Fruit fly (Drosophila melanogaster): Measurements from ENCODE around the gene up.
A peak's percentile ranks its signal among the peaks of the same experiment; 100 is the strongest.

up gene

DNA sequence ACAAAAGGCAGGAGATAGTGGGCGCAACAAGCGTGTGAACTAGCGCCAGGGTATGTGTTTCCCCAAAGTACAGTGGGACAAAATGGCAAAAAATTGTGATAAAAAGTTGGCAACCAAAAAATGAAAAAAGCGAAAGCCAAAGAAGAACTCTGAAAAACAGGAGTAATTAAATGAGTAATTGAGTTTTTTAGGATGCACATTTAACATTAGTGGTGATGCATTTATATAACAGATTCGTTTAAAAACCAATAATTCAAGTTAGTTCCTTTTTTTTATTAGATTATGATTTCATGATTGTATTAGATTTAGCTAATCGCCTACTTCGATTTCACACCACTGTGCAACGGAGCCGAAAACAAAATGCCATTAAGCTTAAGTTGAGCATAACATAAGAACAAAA lies 30.0 kb downstream of the up start (continued):
- TF ChIP-seq hkb (optimal IDR thresholded peaks at IDR 0.05), result no peak
- peak; percentile 41; the same call in 1 of the 2 replicates for TF ChIP-seq hkb (GFP tag; IDR thresholded peaks at IDR 0.05)
- no peak for TF ChIP-seq CG4404 (GFP tag; IDR thresholded peaks at IDR 0.05)
- no peak for TF ChIP-seq emc (GFP tag; optimal IDR thresholded peaks at IDR 0.05)
- TF ChIP-seq Dref (GFP tag; IDR thresholded peaks at IDR 0.05), result no peak
- TF ChIP-seq inv (GFP tag; IDR thresholded peaks at IDR 0.05; ENCODE audit: partially characterized antibody), result no peak
- TF ChIP-seq dati (GFP tag; IDR thresholded peaks at IDR 0.05), result no peak
- peak; percentile 43 for TF ChIP-seq CG10147 (GFP tag; optimal IDR thresholded peaks at IDR 0.05)
- no peak for TF ChIP-seq HLHmδ (GFP tag; optimal IDR thresholded peaks at IDR 0.05)
- TF ChIP-seq Drgx (GFP tag; IDR thresholded peaks at IDR 0.05), result 0 out of 2 replicates have a peak, but pooled peaks have one; percentile 39
- peak; percentile 42 for TF ChIP-seq Bteb2 (GFP tag; optimal IDR thresholded peaks at IDR 0.05)
- no peak for TF ChIP-seq Tbp (GFP tag; optimal IDR thresholded peaks at IDR 0.05)
- TF ChIP-seq tup (GFP tag; optimal IDR thresholded peaks at IDR 0.05), result no peak
- no peak for TF ChIP-seq CG10543 (GFP tag; optimal IDR thresholded peaks at IDR 0.05)
- TF ChIP-seq CG11696 (GFP tag; IDR thresholded peaks at IDR 0.05), result 0 out of 2 replicates have a peak, but pooled peaks have one; percentile 12
- TF ChIP-seq CG10267 (tag; optimal IDR thresholded peaks at IDR 0.05), result peak; percentile 47
- TF ChIP-seq slou (GFP tag; optimal IDR thresholded peaks at IDR 0.05), result no peak
- peak; percentile 17 for TF ChIP-seq Side (GFP tag; optimal IDR thresholded peaks at IDR 0.05)
- TF ChIP-seq CG17829 (tag; optimal IDR thresholded peaks at IDR 0.05), result peak; percentile 52
- TF ChIP-seq Atf3 (GFP tag; optimal IDR thresholded peaks at IDR 0.05), result peak; percentile 14
- no peak for TF ChIP-seq sqz (GFP tag; optimal IDR thresholded peaks at IDR 0.05)
- TF ChIP-seq CG3281 (GFP tag; optimal IDR thresholded peaks at IDR 0.05), result peak; percentile 58
- TF ChIP-seq CG9932 (GFP tag; IDR thresholded peaks at IDR 0.05), result peak; percentile 28; the same call in 1 of the 2 replicates
- TF ChIP-seq aop (GFP tag; IDR thresholded peaks at IDR 0.05), result no peak
- no peak for TF ChIP-seq dm (GFP tag; optimal IDR thresholded peaks at IDR 0.05)
- TF ChIP-seq pita (GFP tag; optimal IDR thresholded peaks at IDR 0.05), result no peak
- TF ChIP-seq oc (tag; optimal IDR thresholded peaks at IDR 0.05), result no peak
- peak; percentile 3 for TF ChIP-seq CG12299 (tag; optimal IDR thresholded peaks at IDR 0.05)
- TF ChIP-seq CG43689 (GFP tag; IDR thresholded peaks at IDR 0.05), result no peak
- TF ChIP-seq Hsf (GFP tag; optimal IDR thresholded peaks at IDR 0.05), result peak; percentile 59
- peak; percentile 57 for TF ChIP-seq CG8944 (GFP tag; optimal IDR thresholded peaks at IDR 0.05)
- TF ChIP-seq HLH4C (GFP tag; IDR thresholded peaks at IDR 0.05; ENCODE audit: partially characterized antibody), result no peak
- no peak for TF ChIP-seq Doc2 (GFP tag; IDR thresholded peaks at IDR 0.05)
- TF ChIP-seq CG17385 (GFP tag; optimal IDR thresholded peaks at IDR 0.05), result peak; percentile 51
- TF ChIP-seq CG9727 (GFP tag; optimal IDR thresholded peaks at IDR 0.05), result peak; percentile 45
- TF ChIP-seq CTCF (GFP tag; optimal IDR thresholded peaks at IDR 0.05), result no peak
- peak; percentile 37 for TF ChIP-seq gsb-n (tag; optimal IDR thresholded peaks at IDR 0.05)
- no peak for TF ChIP-seq hth (optimal IDR thresholded peaks at IDR 0.05)
- TF ChIP-seq zfh2 (GFP tag; optimal IDR thresholded peaks at IDR 0.05), result peak; percentile 14
- TF ChIP-seq Sox102F (GFP tag; optimal IDR thresholded peaks at IDR 0.05), result peak; percentile 74
- TF ChIP-seq Mrtf (GFP tag; IDR thresholded peaks at IDR 0.05), result no peak
- TF ChIP-seq lola (GFP tag; optimal IDR thresholded peaks at IDR 0.05), result peak in 1 of 3 experiments; percentile 70
- TF ChIP-seq CG7372 (GFP tag; IDR thresholded peaks at IDR 0.05), result no peak
- peak; percentile 43 for TF ChIP-seq Abd-B (GFP tag; optimal IDR thresholded peaks at IDR 0.05)
- TF ChIP-seq bbx (GFP tag; IDR thresholded peaks at IDR 0.05; ENCODE audit: partially characterized antibody), result no peak
- TF ChIP-seq lov (optimal IDR thresholded peaks at IDR 0.05), result no peak
- TF ChIP-seq lov (GFP tag; IDR thresholded peaks at IDR 0.05), result no peak
- peak in 1 of 2 experiments; percentile 17 for TF ChIP-seq Dfd (GFP tag; optimal IDR thresholded peaks at IDR 0.05)
- no peak for TF ChIP-seq Ets97D (GFP tag; optimal IDR thresholded peaks at IDR 0.05)
- no peak for TF ChIP-seq CG7745 (tag; optimal IDR thresholded peaks at IDR 0.05)
- TF ChIP-seq otp (GFP tag; IDR thresholded peaks at IDR 0.05), result peak; percentile 28; the same call in 1 of the 3 replicates
- no peak for TF ChIP-seq vnd (GFP tag; IDR thresholded peaks at IDR 0.05; ENCODE audit: partially characterized antibody)
